Fruit fly (Drosophila melanogaster) whole organism, embryonic: ENCODE results near the gene CG14684.

ENCODE experiments used
- Aef1 ChIP-seq: fragments of 200-800 bp; sonication (Bioruptor generic); IDR thresholded peaks from 3 replicates; pipeline ENCODE4 v1.3.6; 2022; ENCODE audit warnings: missing biosample characterization, missing genetic modification characterization
- Blimp-1 ChIP-seq: fragments of 200-800 bp; sonication (Bioruptor generic); optimal IDR thresholded peaks from 3 replicates; lab custom pipeline; 2018; ENCODE audit warnings: missing biosample characterization, missing genetic modification characterization, mild to moderate bottlenecking, moderate library complexity, missing genetic modification reagents
- CG12744 ChIP-seq: fragments of 200-800 bp; sonication (Bioruptor generic); optimal IDR thresholded peaks from 2 replicates; lab custom pipeline; 2016; ENCODE audit warnings: missing biosample characterization, missing genetic modification characterization
- CG12769 ChIP-seq: fragments of 200-800 bp; sonication (Bioruptor generic); optimal IDR thresholded peaks from 2 replicates; lab custom pipeline; 2019; ENCODE audit warnings: missing biosample characterization, mild to moderate bottlenecking, missing genetic modification characterization, moderate library complexity
- CG12942 ChIP-seq: fragments of 200-800 bp; sonication (Bioruptor generic); optimal IDR thresholded peaks from 3 replicates; lab custom pipeline; 2016; ENCODE audit warnings: missing biosample characterization, missing genetic modification characterization
- CG13775 ChIP-seq: fragments of 200-800 bp; sonication (Bioruptor generic); optimal IDR thresholded peaks from 3 replicates; lab custom pipeline; 2017; ENCODE audit warnings: missing biosample characterization, mild to moderate bottlenecking, missing genetic modification characterization
- CG14050 ChIP-seq: fragments of 200-800 bp; sonication (Bioruptor generic); IDR thresholded peaks from 3 replicates; pipeline ENCODE4 v1.3.6; 2022; ENCODE audit warnings: missing biosample characterization, missing genetic modification characterization
- CG15073 ChIP-seq: fragments of 200-800 bp; sonication (Bioruptor generic); optimal IDR thresholded peaks from 2 replicates; lab custom pipeline; 2016; ENCODE audit warnings: missing biosample characterization, missing genetic modification characterization
- CG1529 ChIP-seq: fragments of 200-800 bp; sonication (Bioruptor generic); optimal IDR thresholded peaks from 3 replicates; lab custom pipeline; 2018; ENCODE audit warnings: missing biosample characterization, missing genetic modification characterization
- CG17361 ChIP-seq: fragments of 200-800 bp; sonication (Bioruptor generic); IDR thresholded peaks from 3 replicates; pipeline ENCODE4 v1.3.6; 2022; ENCODE audit warnings: missing biosample characterization, missing genetic modification characterization
- CG18262 ChIP-seq: fragments of 200-800 bp; optimal IDR thresholded peaks from 3 replicates; lab custom pipeline; 2019; ENCODE audit warnings: missing biosample characterization, mild to moderate bottlenecking, missing genetic modification characterization, moderate library complexity
- CG1832 ChIP-seq: fragments of 200-800 bp; sonication (Bioruptor generic); optimal IDR thresholded peaks from 2 replicates; lab custom pipeline; 2017; ENCODE audit warnings: missing biosample characterization, mild to moderate bottlenecking, missing genetic modification characterization, inconsistent platforms
- CG2678 ChIP-seq: fragments of 200-800 bp; sonication (Bioruptor generic); optimal IDR thresholded peaks from 3 replicates; lab custom pipeline; 2019; ENCODE audit warnings: missing biosample characterization, mild to moderate bottlenecking, missing genetic modification characterization, moderate library complexity
- CG2889 ChIP-seq: fragments of 200-800 bp; sonication (Bioruptor generic); IDR thresholded peaks from 3 replicates; pipeline ENCODE4 v1.3.6; 2022; ENCODE audit warnings: missing biosample characterization, missing genetic modification characterization
- CG30431 ChIP-seq: fragments of 200-800 bp; sonication (Bioruptor generic); optimal IDR thresholded peaks from 2 replicates; lab custom pipeline; 2017; ENCODE audit warnings: missing biosample characterization, missing genetic modification characterization
- CG31388 ChIP-seq: fragments of 200-800 bp; sonication (Bioruptor generic); optimal IDR thresholded peaks from 2 replicates; lab custom pipeline; 2016; ENCODE audit warnings: missing biosample characterization, missing genetic modification characterization
- CG32767 ChIP-seq: fragments of 200-800 bp; sonication (Bioruptor generic); IDR thresholded peaks from 2 replicates; pipeline ENCODE4 v1.3.6; 2022; ENCODE audit warnings: missing biosample characterization, missing genetic modification characterization
- CG3838 ChIP-seq: fragments of 200-800 bp; sonication (Bioruptor generic); optimal IDR thresholded peaks from 3 replicates; lab custom pipeline; 2016; ENCODE audit warnings: missing biosample characterization, missing genetic modification characterization
- CG4707 ChIP-seq: fragments of 200-800 bp; sonication (Bioruptor generic); optimal IDR thresholded peaks from 2 replicates; lab custom pipeline; 2018; ENCODE audit warnings: missing biosample characterization, mild to moderate bottlenecking, missing genetic modification characterization, moderate library complexity
- CG8924 ChIP-seq: fragments of 200-800 bp; optimal IDR thresholded peaks from 3 replicates; lab custom pipeline; 2019; ENCODE audit warnings: missing biosample characterization, mild to moderate bottlenecking, missing genetic modification characterization, moderate library complexity
- D19A ChIP-seq: fragments of 200-800 bp; optimal IDR thresholded peaks from 3 replicates; lab custom pipeline; 2019; ENCODE audit warnings: missing biosample characterization, mild to moderate bottlenecking, missing genetic modification characterization, moderate library complexity
- Deaf1 ChIP-seq: fragments of 200-800 bp; optimal IDR thresholded peaks from 3 replicates; lab custom pipeline; 2019; ENCODE audit warnings: missing biosample characterization, mild to moderate bottlenecking, missing genetic modification characterization, moderate library complexity
- ERR ChIP-seq: fragments of 200-800 bp; sonication (Bioruptor generic); optimal IDR thresholded peaks from 2 replicates; lab custom pipeline; 2016; ENCODE audit warnings: missing biosample characterization, missing genetic modification characterization
- Ets65A ChIP-seq: fragments of 200-800 bp; sonication (Bioruptor generic); peaks from one replicate; lab custom pipeline; 2016; ENCODE audit warnings: missing biosample characterization, missing genetic modification characterization
- H15 ChIP-seq: fragments of 200-800 bp; sonication (Bioruptor generic); IDR thresholded peaks from 3 replicates; pipeline ENCODE4 v1.3.6; 2022; ENCODE audit warnings: missing biosample characterization, missing genetic modification characterization
- HLHmδ ChIP-seq: fragments of 200-800 bp; sonication (Bioruptor generic); optimal IDR thresholded peaks from 2 replicates; lab custom pipeline; 2018; ENCODE audit warnings: missing biosample characterization, mild to moderate bottlenecking, missing genetic modification characterization, moderate library complexity
- Lpt ChIP-seq: fragments of >200 bp; optimal IDR thresholded peaks from 2 replicates; lab custom pipeline; 2018; ENCODE audit warnings: missing biosample characterization, missing genetic modification characterization
- Mes4 ChIP-seq: fragments of 200-800 bp; sonication (Bioruptor generic); optimal IDR thresholded peaks from 2 replicates; lab custom pipeline; 2016; ENCODE audit warnings: missing biosample characterization, missing genetic modification characterization
- Pdp1 ChIP-seq, 2 experiments: fragments of 200-800 bp; sonication (Bioruptor generic); optimal IDR thresholded peaks; 3 replicates each; lab custom pipeline; 2016; ENCODE audit warnings: missing biosample characterization in 2 of 2, missing genetic modification characterization in 2 of 2, mild to moderate bottlenecking in 1 of 2, moderate library complexity in 1 of 2
- aop ChIP-seq: fragments of 200-800 bp; sonication (Bioruptor generic); IDR thresholded peaks from 2 replicates; pipeline ENCODE4 v1.3.6; 2022; ENCODE audit warnings: missing biosample characterization, missing genetic modification characterization
- ato ChIP-seq: fragments of 200-800 bp; sonication (Bioruptor generic); IDR thresholded peaks from 2 replicates; pipeline ENCODE4 v1.3.6; 2022; ENCODE audit warnings: missing biosample characterization, missing genetic modification characterization; ENCODE audit not compliant: partially characterized antibody
- chn ChIP-seq: fragments of 200-800 bp; sonication (Bioruptor generic); optimal IDR thresholded peaks from 2 replicates; lab custom pipeline; 2016; ENCODE audit warnings: missing biosample characterization, missing genetic modification characterization
- croc ChIP-seq: fragments of 200-800 bp; sonication (Bioruptor generic); conservative IDR thresholded peaks from 3 replicates; pipeline ENCODE4 v1.3.6; 2022; ENCODE audit warnings: missing biosample characterization, missing genetic modification characterization
- emc ChIP-seq: fragments of 200-800 bp; sonication (Bioruptor generic); optimal IDR thresholded peaks from 2 replicates; lab custom pipeline; 2016; ENCODE audit warnings: missing biosample characterization, missing genetic modification characterization
- ewg ChIP-seq: fragments of 200-800 bp; sonication (Bioruptor generic); optimal IDR thresholded peaks from 3 replicates; lab custom pipeline; 2017; ENCODE audit warnings: mild to moderate bottlenecking, missing biosample characterization, missing genetic modification reagents, missing genetic modification characterization
- grau ChIP-seq: fragments of 200-800 bp; optimal IDR thresholded peaks from 3 replicates; lab custom pipeline; 2019; ENCODE audit warnings: missing biosample characterization, mild to moderate bottlenecking, missing genetic modification characterization, moderate library complexity
- her ChIP-seq: fragments of 200-800 bp; sonication (Bioruptor generic); optimal IDR thresholded peaks from 2 replicates; lab custom pipeline; 2016; ENCODE audit warnings: missing biosample characterization, missing genetic modification characterization
- kah ChIP-seq: fragments of 200-800 bp; sonication (Bioruptor generic); optimal IDR thresholded peaks from 2 replicates; lab custom pipeline; 2018; ENCODE audit warnings: missing biosample characterization, mild to moderate bottlenecking, missing genetic modification characterization
- klu ChIP-seq: fragments of 200-800 bp; sonication (Bioruptor generic); IDR thresholded peaks from 2 replicates; pipeline ENCODE4 v1.3.6; 2022; ENCODE audit warnings: missing biosample characterization, missing genetic modification characterization
- kni ChIP-seq: fragments of 200-800 bp; sonication (Bioruptor generic); optimal IDR thresholded peaks from 3 replicates; lab custom pipeline; 2017; ENCODE audit warnings: mild to moderate bottlenecking, missing biosample characterization, missing genetic modification reagents, missing genetic modification characterization
- lab ChIP-seq: fragments of 200-800 bp; sonication (Bioruptor generic); optimal IDR thresholded peaks from 3 replicates; lab custom pipeline; 2017; ENCODE audit warnings: missing biosample characterization, missing genetic modification characterization, mild to moderate bottlenecking, moderate library complexity, missing genetic modification reagents
- mam ChIP-seq: fragments of 200-800 bp; sonication (Bioruptor generic); optimal IDR thresholded peaks from 3 replicates; lab custom pipeline; 2016; ENCODE audit warnings: missing biosample characterization, missing genetic modification characterization
- oc ChIP-seq: fragments of 200-800 bp; sonication (Bioruptor generic); optimal IDR thresholded peaks from 2 replicates; lab custom pipeline; 2018; ENCODE audit warnings: missing biosample characterization, mild to moderate bottlenecking, missing genetic modification characterization, moderate library complexity
- phol ChIP-seq: fragments of 200-800 bp; sonication (Bioruptor generic); optimal IDR thresholded peaks from 3 replicates; lab custom pipeline; 2018; ENCODE audit warnings: missing biosample characterization, mild to moderate bottlenecking, missing genetic modification characterization, moderate library complexity
- run ChIP-seq: fragments of 200-800 bp; sonication (Bioruptor generic); optimal IDR thresholded peaks from 3 replicates; lab custom pipeline; 2018; ENCODE audit warnings: missing biosample characterization, mild to moderate bottlenecking, missing genetic modification characterization
- shn ChIP-seq: fragments of 200-800 bp; sonication (Bioruptor generic); optimal IDR thresholded peaks from 3 replicates; lab custom pipeline; 2016; ENCODE audit warnings: missing biosample characterization, missing genetic modification characterization
- sisA ChIP-seq: fragments of 200-800 bp; sonication (Bioruptor generic); IDR thresholded peaks from 2 replicates; pipeline ENCODE4 v1.3.6; 2022; ENCODE audit warnings: missing biosample characterization, missing genetic modification characterization
- stc ChIP-seq: fragments of 200-800 bp; sonication (Bioruptor generic); IDR thresholded peaks from 2 replicates; pipeline ENCODE4 v1.3.6; 2022; ENCODE audit warnings: missing biosample characterization, missing genetic modification characterization
- stwl ChIP-seq: fragments of 200-800 bp; sonication (Bioruptor generic); optimal IDR thresholded peaks from 3 replicates; lab custom pipeline; 2018; ENCODE audit warnings: missing biosample characterization, mild to moderate bottlenecking, missing genetic modification characterization, moderate library complexity
- tgo ChIP-seq: fragments of 200-800 bp; sonication (Bioruptor generic); IDR thresholded peaks from 3 replicates; pipeline ENCODE4 v1.3.6; 2022; ENCODE audit warnings: missing biosample characterization, missing genetic modification characterization
- unpg ChIP-seq: fragments of 200-800 bp; sonication (Bioruptor generic); optimal IDR thresholded peaks from 3 replicates; lab custom pipeline; 2018; ENCODE audit warnings: missing biosample characterization, mild to moderate bottlenecking, missing genetic modification characterization, moderate library complexity

The CG14684 gene

dm6 chr3R:10677245-10677902, 29.4 kb upstream of the CG14684 start, which contains the start of gene CG6465 (continued):
- TF ChIP-seq stwl (tag; lab: Kevin White, UChicago) (peak; percentile 85), CG1529 (no peak), CG32767 (GFP tag; lab: Robert Waterston, UW) (no peak), D19A (tag; lab: Kevin White, UChicago) (no peak), mam (GFP tag; lab: Kevin White, UChicago) (no peak), CG17361 (GFP tag; lab: Robert Waterston, UW) (peak; percentile 39; the same call in 1 of the 3 replicates), ato (no peak), ewg (GFP tag; lab: Kevin White, UChicago) (no peak), CG12744 (no peak), CG13775 (GFP tag; lab: Kevin White, UChicago) (no peak), sisA (GFP tag; lab: Robert Waterston, UW) (0 out of 2 replicates have a peak, but pooled peaks have one; percentile 17), tgo (GFP tag; lab: Robert Waterston, UW) (peak; percentile 22; the same call in 1 of the 3 replicates), CG1832 (GFP tag; lab: Kevin White, UChicago) (no peak), CG15073 (GFP tag; lab: Kevin White, UChicago) (no peak), CG30431 (GFP tag; lab: Kevin White, UChicago) (no peak), Blimp-1 (GFP tag; lab: Kevin White, UChicago) (peak; percentile 33), CG31388 (GFP tag; lab: Kevin White, UChicago) (no peak), CG12769 (peak; percentile 18), klu (no peak), shn (GFP tag; lab: Kevin White, UChicago) (no peak), Lpt (no peak), CG18262 (tag; lab: Kevin White, UChicago) (peak; percentile 30), CG3838 (GFP tag; lab: Kevin White, UChicago) (no peak), kah (GFP tag; lab: Kevin White, UChicago) (no peak), Mes4 (GFP tag; lab: Kevin White, UChicago) (no peak), kni (GFP tag; lab: Kevin White, UChicago) (peak; percentile 62), aop (GFP tag; lab: Robert Waterston, UW) (no peak), HLHmδ (GFP tag; lab: Kevin White, UChicago) (no peak), grau (tag; lab: Kevin White, UChicago) (peak; percentile 81), Ets65A (GFP tag; lab: Kevin White, UChicago) (peak; percentile 73), Pdp1 (GFP tag; optimal IDR thresholded peaks at IDR 0.05; lab: Kevin White, UChicago) (peak; percentile 12 to 85), CG2889 (GFP tag; lab: Robert Waterston, UW) (no peak), ERR (GFP tag; lab: Kevin White, UChicago) (no peak), lab (GFP tag; lab: Kevin White, UChicago) (peak; percentile 68), CG14050 (no peak), oc (tag; lab: Kevin White, UChicago) (no peak), emc (no peak), phol (tag; lab: Kevin White, UChicago) (peak; percentile 14), stc (GFP tag; lab: Robert Waterston, UW) (no peak), chn (GFP tag; lab: Kevin White, UChicago) (no peak), her (GFP tag; lab: Kevin White, UChicago) (no peak), CG12942 (GFP tag; lab: Kevin White, UChicago) (no peak), CG2678 (tag; lab: Kevin White, UChicago) (peak; percentile 47), run (no peak), croc (GFP tag; lab: Robert Waterston, UW) (no peak), Aef1 (GFP tag; lab: Robert Waterston, UW) (no peak), CG8924 (tag; lab: Kevin White, UChicago) (no peak), CG4707 (GFP tag; lab: Kevin White, UChicago) (no peak), unpg (peak; percentile 11), H15 (GFP tag; lab: Robert Waterston, UW) (no peak), Deaf1 (tag; lab: Kevin White, UChicago) (peak; percentile 61)
